Worm (Caenorhabditis elegans) whole organism, L2 larva: ENCODE measurements around the gene C26E6.1.

Experiments used
- C34F6.9 ChIP-seq: fragments of 150-350 bp; optimal IDR thresholded peaks from 2 replicates; lab custom pipeline; 2014; ENCODE audit warnings: missing biosample characterization, missing genetic modification characterization
- Y55F3AM.14 ChIP-seq: fragments of 200-800 bp; sonication (Bioruptor generic); optimal IDR thresholded peaks from 2 replicates; lab custom pipeline; 2018; ENCODE audit warnings: mild to moderate bottlenecking, missing genetic modification characterization, missing compliant biosample characterization
- ZK546.5 ChIP-seq: sonication (generic microtip); optimal IDR thresholded peaks from 2 replicates; lab custom pipeline; 2017; ENCODE audit warnings: missing biosample characterization, missing genetic modification characterization
- alr-1 ChIP-seq: fragments of 150-350 bp; optimal IDR thresholded peaks from 2 replicates; lab custom pipeline; 2014; ENCODE audit warnings: missing biosample characterization, missing genetic modification characterization
- aly-2 ChIP-seq: fragments of 150-350 bp; optimal IDR thresholded peaks from 2 replicates; lab custom pipeline; 2014; ENCODE audit warnings: missing biosample characterization, missing genetic modification characterization
- ama-1 ChIP-seq: fragments of 150-350 bp; optimal IDR thresholded peaks from 2 replicates; lab custom pipeline; 2018; ENCODE audit warnings: inconsistent platforms
- blmp-1 ChIP-seq: sonication (generic microtip); optimal IDR thresholded peaks from 2 replicates; lab custom pipeline; 2017; ENCODE audit warnings: missing genetic modification characterization, mild to moderate bottlenecking, missing compliant biosample characterization, antibody characterized with exemption, moderate library complexity; ENCODE audit not compliant: insufficient read depth
- ceh-16 ChIP-seq: fragments of 150-350 bp; optimal IDR thresholded peaks from 2 replicates; lab custom pipeline; 2014; ENCODE audit warnings: missing biosample characterization, missing genetic modification characterization
- ceh-82 ChIP-seq: fragments of 150-350 bp; optimal IDR thresholded peaks from 2 replicates; lab custom pipeline; 2014; ENCODE audit warnings: missing biosample characterization, missing genetic modification characterization
- dmd-4 ChIP-seq: sonication (generic microtip); optimal IDR thresholded peaks from 2 replicates; lab custom pipeline; 2017; ENCODE audit warnings: missing biosample characterization, missing genetic modification characterization
- elt-1 ChIP-seq: fragments of 150-350 bp; optimal IDR thresholded peaks from 2 replicates; lab custom pipeline; 2014; ENCODE audit warnings: missing biosample characterization, missing genetic modification characterization
- elt-3 ChIP-seq: sonication (generic microtip); optimal IDR thresholded peaks from 2 replicates; lab custom pipeline; 2017; ENCODE audit warnings: missing biosample characterization, missing genetic modification characterization
- fos-1 ChIP-seq: fragments of 150-350 bp; optimal IDR thresholded peaks from 2 replicates; lab custom pipeline; 2014; ENCODE audit warnings: missing biosample characterization, missing genetic modification characterization
- lin-39 ChIP-seq: fragments of 150-350 bp; optimal IDR thresholded peaks from 2 replicates; lab custom pipeline; 2014; ENCODE audit warnings: missing biosample characterization, missing genetic modification reagents, missing genetic modification characterization
- lsy-2 ChIP-seq, 2 experiments: fragments of 150-350 bp in 1 of 2; sonication (generic microtip) in 1 of 2; optimal IDR thresholded peaks; 2 replicates each; lab custom pipeline; 2014 to 2017; ENCODE audit warnings: missing biosample characterization in 2 of 2, missing genetic modification characterization in 2 of 2
- mbf-1 ChIP-seq: sonication (generic microtip); optimal IDR thresholded peaks from 2 replicates; lab custom pipeline; 2017; ENCODE audit warnings: missing biosample characterization, missing genetic modification characterization
- mdl-1 ChIP-seq, 2 experiments: fragments of 150-350 bp in 1 of 2; sonication (generic microtip) in 1 of 2; optimal IDR thresholded peaks; 2 replicates each; lab custom pipeline; 2017; ENCODE audit warnings: missing biosample characterization in 2 of 2, missing genetic modification characterization in 2 of 2
- nhr-10 ChIP-seq: sonication (generic microtip); optimal IDR thresholded peaks from 2 replicates; lab custom pipeline; 2017; ENCODE audit warnings: missing biosample characterization, missing genetic modification characterization
- nhr-11 ChIP-seq: fragments of 150-350 bp; optimal IDR thresholded peaks from 2 replicates; lab custom pipeline; 2014; ENCODE audit warnings: missing biosample characterization, missing genetic modification characterization
- nhr-12 ChIP-seq: fragments of 150-350 bp; optimal IDR thresholded peaks from 2 replicates; lab custom pipeline; 2014; ENCODE audit warnings: missing biosample characterization, missing genetic modification characterization
- nhr-129 ChIP-seq: fragments of 150-350 bp; optimal IDR thresholded peaks from 2 replicates; lab custom pipeline; 2014; ENCODE audit warnings: missing biosample characterization, missing genetic modification characterization
- nhr-21 ChIP-seq: fragments of 150-350 bp; optimal IDR thresholded peaks from 2 replicates; lab custom pipeline; 2014; ENCODE audit warnings: missing biosample characterization, missing genetic modification characterization
- nhr-23 ChIP-seq: fragments of 150-350 bp; optimal IDR thresholded peaks from 2 replicates; lab custom pipeline; 2014; ENCODE audit warnings: missing biosample characterization, missing genetic modification reagents, missing genetic modification characterization
- nhr-237 ChIP-seq: fragments of 150-350 bp; optimal IDR thresholded peaks from 2 replicates; lab custom pipeline; 2014; ENCODE audit warnings: missing biosample characterization, missing genetic modification characterization
- nhr-77 ChIP-seq: fragments of 150-350 bp; optimal IDR thresholded peaks from 2 replicates; lab custom pipeline; 2014; ENCODE audit warnings: missing biosample characterization, missing genetic modification characterization
- sem-4 ChIP-seq: fragments of 150-350 bp; optimal IDR thresholded peaks from 2 replicates; lab custom pipeline; 2014; ENCODE audit warnings: missing biosample characterization, missing genetic modification reagents, missing genetic modification characterization
- skn-1 ChIP-seq: sonication (generic microtip); optimal IDR thresholded peaks from 2 replicates; lab custom pipeline; 2017; ENCODE audit warnings: missing biosample characterization, missing genetic modification characterization
- sma-3 ChIP-seq: sonication (generic microtip); optimal IDR thresholded peaks from 2 replicates; lab custom pipeline; 2016; ENCODE audit warnings: missing genetic modification reagents, missing genetic modification characterization, missing compliant biosample characterization
- sma-9 ChIP-seq, 2 experiments: fragments of 150-350 bp in 1 of 2; sonication (generic microtip) in 1 of 2; optimal IDR thresholded peaks; 2 replicates each; lab custom pipeline; 2014 to 2016; ENCODE audit warnings: missing genetic modification characterization in 2 of 2, mild to moderate bottlenecking in 1 of 2, missing biosample characterization in 1 of 2, missing compliant biosample characterization in 1 of 2, missing genetic modification reagents in 1 of 2, moderate library complexity in 1 of 2
- snpc-4 ChIP-seq: fragments of 150-350 bp; optimal IDR thresholded peaks from 2 replicates; lab custom pipeline; 2014; ENCODE audit warnings: missing biosample characterization, missing genetic modification characterization
- unc-39 ChIP-seq: fragments of 150-350 bp; optimal IDR thresholded peaks from 2 replicates; lab custom pipeline; 2014; ENCODE audit warnings: missing biosample characterization, missing genetic modification characterization
- unc-62 ChIP-seq: fragments of 150-350 bp; optimal IDR thresholded peaks from 2 replicates; lab custom pipeline; 2014; ENCODE audit warnings: missing biosample characterization, missing genetic modification reagents, missing genetic modification characterization
- zag-1 ChIP-seq: fragments of 150-350 bp; optimal IDR thresholded peaks from 2 replicates; lab custom pipeline; 2014; ENCODE audit warnings: missing biosample characterization, missing genetic modification characterization
- ztf-4 ChIP-seq: fragments of 150-350 bp; optimal IDR thresholded peaks from 2 replicates; lab custom pipeline; 2014; ENCODE audit warnings: missing biosample characterization, missing genetic modification characterization

The C26E6.1 gene

ce11 chrIII:4951210-4951609, 5.5 kb upstream of the C26E6.1 start:
- TF ChIP-seq nhr-11 (tag; lab: Kevin White, UChicago) (no peak), C34F6.9 (peak; percentile 20), lsy-2 (tag; optimal IDR thresholded peaks at IDR 0.05; lab: Kevin White, UChicago) (peak in 1 of 2 experiments; percentile 25), sma-3 (no peak)

ce11 chrIII:4951824-4952223, 4.8 kb upstream of the C26E6.1 start, which contains the start of gene flh-2:
Gene flh-2 (plus strand): TSS chrIII:4952124.
- TF ChIP-seq mbf-1 (no peak), elt-1 (tag; lab: Kevin White, UChicago) (no peak), blmp-1 (tag; lab: Kevin White, UChicago) (no peak), ceh-16 (tag; lab: Kevin White, UChicago) (no peak), nhr-23 (tag; lab: Kevin White, UChicago) (no peak), unc-62 (no peak), aly-2 (tag; lab: Kevin White, UChicago) (no peak), ama-1 (no peak), nhr-237 (tag; lab: Kevin White, UChicago) (no peak), elt-3 (no peak), nhr-12 (no peak), ztf-4 (no peak), sma-9 (GFP tag; optimal IDR thresholded peaks at IDR 0.05; lab: Kevin White, UChicago) (no peak), sma-9 (tag; optimal IDR thresholded peaks at IDR 0.05; lab: Kevin White, UChicago) (no peak), sma-3 (no peak), alr-1 (tag; lab: Kevin White, UChicago) (no peak), Y55F3AM.14 (no peak), nhr-21 (no peak), sem-4 (no peak), fos-1 (tag; lab: Kevin White, UChicago) (no peak), unc-39 (tag; lab: Kevin White, UChicago) (no peak)

ce11 chrIII:4952970-4953369, 3.7 kb upstream of the C26E6.1 start:
- TF ChIP-seq snpc-4 (tag; lab: Kevin White, UChicago) (no peak), zag-1 (tag; lab: Kevin White, UChicago) (no peak), blmp-1 (tag; lab: Kevin White, UChicago) (no peak), lin-39 (tag; lab: Kevin White, UChicago) (no peak), fos-1 (tag; lab: Kevin White, UChicago) (no peak), ama-1 (no peak), C34F6.9 (no peak), unc-39 (tag; lab: Kevin White, UChicago) (no peak), nhr-23 (tag; lab: Kevin White, UChicago) (no peak), nhr-21 (no peak), ZK546.5 (tag; lab: Kevin White, UChicago) (no peak), Y55F3AM.14 (no peak), ceh-82 (no peak)

- TF ChIP-seq ceh-82 (no peak), ceh-16 (tag; lab: Kevin White, UChicago) (no peak), sem-4 (no peak), unc-62 (no peak), aly-2 (tag; lab: Kevin White, UChicago) (no peak), nhr-10 (no peak), unc-39 (tag; lab: Kevin White, UChicago) (no peak), skn-1 (no peak), mdl-1 (tag; optimal IDR thresholded peaks at IDR 0.05; lab: Kevin White, UChicago) (no peak)
These were observed 3.5 kb downstream of the C26E6.1 start, which contains the start of gene C27F2.4 for ce11 chrIII:4960204-4960603. Gene C27F2.4 (minus strand): TSS chrIII:4960304.

- TF ChIP-seq nhr-77 (tag; lab: Kevin White, UChicago) (no peak), dmd-4 (tag; lab: Kevin White, UChicago) (no peak), nhr-129 (tag; lab: Kevin White, UChicago) (no peak), skn-1 (no peak), blmp-1 (tag; lab: Kevin White, UChicago) (no peak), Y55F3AM.14 (no peak), aly-2 (tag; lab: Kevin White, UChicago) (no peak)
These were observed 4.6 kb downstream of the C26E6.1 start for ce11 chrIII:4961281-4961680.
